Fruit fly (Drosophila melanogaster) whole organism, embryonic: Measurements from ENCODE around the gene CG4020.
A peak's percentile ranks its signal among the peaks of the same experiment; 100 is the strongest.

Experiments
- Abd-B ChIP-seq: fragments of 200-800 bp; sonication (Bioruptor generic); optimal IDR thresholded peaks from 2 replicates; lab custom pipeline; 2018; ENCODE audit warnings: missing biosample characterization, mild to moderate bottlenecking, missing genetic modification characterization, moderate library complexity
- Blimp-1 ChIP-seq: fragments of 200-800 bp; sonication (Bioruptor generic); optimal IDR thresholded peaks from 3 replicates; lab custom pipeline; 2018; ENCODE audit warnings: missing biosample characterization, missing genetic modification characterization, mild to moderate bottlenecking, moderate library complexity, missing genetic modification reagents
- CG12659 ChIP-seq: fragments of 200-800 bp; sonication (Bioruptor generic); optimal IDR thresholded peaks from 3 replicates; lab custom pipeline; 2017; ENCODE audit warnings: mild to moderate bottlenecking, missing biosample characterization, missing genetic modification reagents, missing genetic modification characterization
- CG13624 ChIP-seq: fragments of 200-800 bp; sonication (Bioruptor generic); optimal IDR thresholded peaks from 2 replicates; lab custom pipeline; 2016; ENCODE audit warnings: missing biosample characterization, missing genetic modification characterization
- CG14667 ChIP-seq: fragments of 200-800 bp; sonication (Bioruptor generic); IDR thresholded peaks from 2 replicates; pipeline ENCODE4 v1.3.6; 2022; ENCODE audit warnings: missing biosample characterization, missing genetic modification characterization
- CG15011 ChIP-seq: fragments of 200-800 bp; sonication (Bioruptor generic); optimal IDR thresholded peaks from 3 replicates; lab custom pipeline; 2018; ENCODE audit warnings: missing biosample characterization, mild to moderate bottlenecking, missing genetic modification characterization
- CG16813 ChIP-seq: fragments of 200-800 bp; sonication (Bioruptor generic); IDR thresholded peaks from 3 replicates; pipeline ENCODE4 v1.3.6; 2022; ENCODE audit warnings: missing biosample characterization, missing genetic modification characterization; ENCODE audit not compliant: partially characterized antibody
- CG17186 ChIP-seq: fragments of 200-800 bp; sonication (Bioruptor generic); optimal IDR thresholded peaks from 3 replicates; lab custom pipeline; 2017; ENCODE audit warnings: missing biosample characterization, missing genetic modification reagents, missing genetic modification characterization
- CG17829 ChIP-seq: fragments of 200-800 bp; optimal IDR thresholded peaks from 2 replicates; lab custom pipeline; 2019; ENCODE audit warnings: missing biosample characterization, mild to moderate bottlenecking, missing genetic modification characterization, moderate library complexity
- CG18011 ChIP-seq: fragments of 200-800 bp; sonication (Bioruptor generic); optimal IDR thresholded peaks from 2 replicates; lab custom pipeline; 2017; ENCODE audit warnings: missing biosample characterization, missing genetic modification characterization, mild to moderate bottlenecking, moderate library complexity, missing genotype
- CG18476 ChIP-seq: fragments of 200-800 bp; sonication (Bioruptor generic); optimal IDR thresholded peaks from 2 replicates; lab custom pipeline; 2016; ENCODE audit warnings: missing biosample characterization, mild to moderate bottlenecking, missing genetic modification characterization
- CG30403 ChIP-seq: fragments of 200-800 bp; sonication (Bioruptor generic); optimal IDR thresholded peaks from 3 replicates; lab custom pipeline; 2016; ENCODE audit warnings: missing biosample characterization, missing genetic modification characterization
- CG3163 ChIP-seq: fragments of 200-800 bp; sonication (Bioruptor generic); optimal IDR thresholded peaks from 3 replicates; lab custom pipeline; 2016; ENCODE audit warnings: missing biosample characterization, missing genetic modification characterization
- CG4328 ChIP-seq: fragments of 200-800 bp; sonication (Bioruptor generic); optimal IDR thresholded peaks from 3 replicates; lab custom pipeline; 2017; ENCODE audit warnings: missing biosample characterization, missing genetic modification reagents, missing genetic modification characterization
- CG7556 ChIP-seq: fragments of 200-800 bp; sonication (Bioruptor generic); optimal IDR thresholded peaks from 2 replicates; lab custom pipeline; 2017; ENCODE audit warnings: missing biosample characterization, mild to moderate bottlenecking, missing genetic modification characterization
- Chrac-16 ChIP-seq: fragments of 200-800 bp; sonication (Bioruptor generic); optimal IDR thresholded peaks from 3 replicates; lab custom pipeline; 2016; ENCODE audit warnings: missing biosample characterization, missing genetic modification characterization
- CrebB ChIP-seq: fragments of 200-800 bp; sonication (Bioruptor generic); optimal IDR thresholded peaks from 3 replicates; lab custom pipeline; 2018; ENCODE audit warnings: missing biosample characterization, mild to moderate bottlenecking, missing genetic modification characterization
- Dad ChIP-seq: fragments of 200-800 bp; sonication (Bioruptor generic); optimal IDR thresholded peaks from 3 replicates; lab custom pipeline; 2016; ENCODE audit warnings: missing biosample characterization, missing genetic modification characterization
- Dll ChIP-seq: fragments of 200-800 bp; sonication (Bioruptor generic); IDR thresholded peaks from 4 replicates; pipeline ENCODE4 v1.3.6; 2022; ENCODE audit warnings: missing biosample characterization, missing genetic modification characterization; ENCODE audit not compliant: partially characterized antibody
- Dref ChIP-seq: fragments of 200-800 bp; sonication (Bioruptor generic); IDR thresholded peaks from 2 replicates; pipeline ENCODE4 v1.3.6; 2022; ENCODE audit warnings: missing biosample characterization, missing genetic modification characterization
- Fer3 ChIP-seq: fragments of 200-800 bp; sonication (Bioruptor generic); optimal IDR thresholded peaks from 2 replicates; lab custom pipeline; 2018; ENCODE audit warnings: missing biosample characterization, mild to moderate bottlenecking, missing genetic modification characterization, moderate library complexity
- H15 ChIP-seq: fragments of 200-800 bp; sonication (Bioruptor generic); IDR thresholded peaks from 3 replicates; pipeline ENCODE4 v1.3.6; 2022; ENCODE audit warnings: missing biosample characterization, missing genetic modification characterization
- HLH54F ChIP-seq: fragments of 200-800 bp; sonication (Bioruptor generic); optimal IDR thresholded peaks from 3 replicates; lab custom pipeline; 2016; ENCODE audit warnings: missing biosample characterization, missing genetic modification characterization
- HLHmδ ChIP-seq: fragments of 200-800 bp; sonication (Bioruptor generic); optimal IDR thresholded peaks from 2 replicates; lab custom pipeline; 2018; ENCODE audit warnings: missing biosample characterization, mild to moderate bottlenecking, missing genetic modification characterization, moderate library complexity
- MESR4 ChIP-seq: fragments of 200-800 bp; sonication (Bioruptor generic); optimal IDR thresholded peaks from 2 replicates; lab custom pipeline; 2018; ENCODE audit warnings: missing biosample characterization, mild to moderate bottlenecking, missing genetic modification characterization, moderate library complexity
- Mad ChIP-seq: fragments of 200-800 bp; sonication (Bioruptor generic); optimal IDR thresholded peaks from 2 replicates; lab custom pipeline; 2016; ENCODE audit warnings: missing biosample characterization, missing genetic modification characterization
- Scr ChIP-seq: fragments of 200-800 bp; sonication (Bioruptor generic); IDR thresholded peaks from 2 replicates; pipeline ENCODE4 v1.3.6; 2022; ENCODE audit warnings: missing biosample characterization, missing genetic modification characterization; ENCODE audit not compliant: partially characterized antibody
- amos ChIP-seq: fragments of 200-800 bp; sonication (Bioruptor generic); IDR thresholded peaks from 2 replicates; pipeline ENCODE4 v1.3.6; 2022; ENCODE audit warnings: missing biosample characterization, missing genetic modification characterization; ENCODE audit not compliant: partially characterized antibody
- ato ChIP-seq: fragments of 200-800 bp; sonication (Bioruptor generic); IDR thresholded peaks from 2 replicates; pipeline ENCODE4 v1.3.6; 2022; ENCODE audit warnings: missing biosample characterization, missing genetic modification characterization; ENCODE audit not compliant: partially characterized antibody
- bab2 ChIP-seq: fragments of 200-800 bp; sonication (Bioruptor generic); optimal IDR thresholded peaks from 2 replicates; lab custom pipeline; 2016; ENCODE audit warnings: missing biosample characterization, missing genetic modification characterization
- croc ChIP-seq: fragments of 200-800 bp; sonication (Bioruptor generic); conservative IDR thresholded peaks from 3 replicates; pipeline ENCODE4 v1.3.6; 2022; ENCODE audit warnings: missing biosample characterization, missing genetic modification characterization
- crol ChIP-seq: fragments of 200-800 bp; sonication (Bioruptor generic); IDR thresholded peaks from 2 replicates; pipeline ENCODE4 v1.3.6; 2022; ENCODE audit warnings: missing biosample characterization, missing genetic modification characterization
- dm ChIP-seq: fragments of 200-800 bp; sonication (Bioruptor generic); optimal IDR thresholded peaks from 3 replicates; lab custom pipeline; 2016; ENCODE audit warnings: missing biosample characterization, missing genetic modification characterization
- dmrt11E ChIP-seq: fragments of 200-800 bp; sonication (Bioruptor generic); optimal IDR thresholded peaks from 3 replicates; lab custom pipeline; 2018; ENCODE audit warnings: missing biosample characterization, mild to moderate bottlenecking, missing genetic modification characterization, moderate library complexity
- dysf ChIP-seq: fragments of 200-800 bp; sonication (Bioruptor generic); IDR thresholded peaks from 3 replicates; pipeline ENCODE4 v1.3.6; 2022; ENCODE audit warnings: missing biosample characterization, missing genetic modification characterization
- gfzf ChIP-seq: fragments of 200-800 bp; sonication (Bioruptor generic); optimal IDR thresholded peaks from 2 replicates; lab custom pipeline; 2016; ENCODE audit warnings: missing biosample characterization, mild to moderate bottlenecking, missing genetic modification characterization, moderate library complexity
- jumu ChIP-seq: fragments of 200-800 bp; sonication (Bioruptor generic); optimal IDR thresholded peaks from 3 replicates; lab custom pipeline; 2016; ENCODE audit warnings: missing biosample characterization, missing genetic modification characterization
- knrl ChIP-seq: fragments of 200-800 bp; sonication (Bioruptor generic); IDR thresholded peaks from 3 replicates; pipeline ENCODE4 v1.3.6; 2022; ENCODE audit warnings: missing biosample characterization, missing genetic modification characterization; ENCODE audit not compliant: partially characterized antibody
- lab ChIP-seq: fragments of 200-800 bp; sonication (Bioruptor generic); optimal IDR thresholded peaks from 3 replicates; lab custom pipeline; 2017; ENCODE audit warnings: missing biosample characterization, missing genetic modification characterization, mild to moderate bottlenecking, moderate library complexity, missing genetic modification reagents
- nerfin-2 ChIP-seq: fragments of 200-800 bp; sonication (Bioruptor generic); IDR thresholded peaks from 2 replicates; pipeline ENCODE4 v1.3.6; 2022; ENCODE audit warnings: missing biosample characterization, missing genetic modification characterization; ENCODE audit not compliant: partially characterized antibody
- pb ChIP-seq: fragments of 200-800 bp; sonication (Bioruptor generic); optimal IDR thresholded peaks from 3 replicates; lab custom pipeline; 2016; ENCODE audit warnings: missing biosample characterization, missing genetic modification characterization
- seq ChIP-seq: fragments of 200-800 bp; sonication (Bioruptor generic); IDR thresholded peaks from 2 replicates; pipeline ENCODE4 v1.3.6; 2022; ENCODE audit warnings: missing biosample characterization, missing genetic modification characterization
- sna ChIP-seq: fragments of 200-800 bp; sonication (Bioruptor generic); IDR thresholded peaks from 2 replicates; pipeline ENCODE4 v1.3.6; 2022; ENCODE audit warnings: missing biosample characterization, missing genetic modification characterization; ENCODE audit not compliant: partially characterized antibody
- sug ChIP-seq: fragments of 200-800 bp; optimal IDR thresholded peaks from 2 replicates; lab custom pipeline; 2019; ENCODE audit warnings: missing biosample characterization, mild to moderate bottlenecking, missing genetic modification characterization, moderate library complexity
- twi ChIP-seq: fragments of 200-800 bp; optimal IDR thresholded peaks from 2 replicates; lab custom pipeline; 2019; ENCODE audit warnings: missing biosample characterization, mild to moderate bottlenecking, missing genetic modification characterization, moderate library complexity
- unc-4 ChIP-seq: fragments of 200-800 bp; sonication (Bioruptor generic); IDR thresholded peaks from 2 replicates; pipeline ENCODE4 v1.3.6; 2022; ENCODE audit warnings: missing biosample characterization, missing genetic modification characterization; ENCODE audit not compliant: partially characterized antibody
- wdn ChIP-seq: fragments of 200-800 bp; sonication (Bioruptor generic); IDR thresholded peaks from 2 replicates; pipeline ENCODE4 v1.3.6; 2022; ENCODE audit warnings: missing biosample characterization, missing genetic modification characterization
- zf30C ChIP-seq: fragments of 200-800 bp; sonication (Bioruptor generic); optimal IDR thresholded peaks from 3 replicates; lab custom pipeline; 2018; ENCODE audit warnings: missing biosample characterization, mild to moderate bottlenecking, missing genetic modification characterization
- zfh1 ChIP-seq: fragments of 200-800 bp; sonication (Bioruptor generic); IDR thresholded peaks from 3 replicates; pipeline ENCODE4 v1.3.6; 2022; ENCODE audit warnings: missing biosample characterization, missing genetic modification characterization

CG4020 gene

dm6 chrX:5879543-5879943 is 26.0 kb upstream of the CG4020 start, which contains the start of the genes Usp30 and CG16721 (continued):
- peak; percentile 7 for TF ChIP-seq Mad
- no peak for TF ChIP-seq HLHmδ (GFP tag; lab: Kevin White, UChicago)
- TF ChIP-seq knrl (GFP tag; lab: Robert Waterston, UW) = peak; percentile 67
- peak; percentile 21 for TF ChIP-seq Chrac-16 (GFP tag; lab: Kevin White, UChicago)
- no peak for TF ChIP-seq CG14667 (GFP tag; lab: Robert Waterston, UW)
- peak; percentile 13 for TF ChIP-seq CG4328 (GFP tag; lab: Kevin White, UChicago)
- TF ChIP-seq bab2 = peak; percentile 50
- TF ChIP-seq sna (GFP tag; lab: Robert Waterston, UW) = peak; percentile 84
- peak; percentile 41 for TF ChIP-seq CrebB (tag; lab: Kevin White, UChicago)
- peak; percentile 35 for TF ChIP-seq CG3163 (GFP tag; lab: Kevin White, UChicago)
- peak; percentile 83 for TF ChIP-seq Dll (GFP tag; lab: Robert Waterston, UW)
- TF ChIP-seq dmrt11E = peak; percentile 10
- no peak for TF ChIP-seq H15
- peak; percentile 62 for TF ChIP-seq CG12659 (GFP tag; lab: Kevin White, UChicago)
- TF ChIP-seq dysf (GFP tag; lab: Robert Waterston, UW) = 0 out of 3 replicates have a peak, but pooled peaks have one; percentile 20
- peak; percentile 29 for TF ChIP-seq CG7556 (GFP tag; lab: Kevin White, UChicago)
- peak; percentile 79 for TF ChIP-seq unc-4 (GFP tag; lab: Robert Waterston, UW)
- peak; percentile 29 for TF ChIP-seq CG18011 (GFP tag; lab: Kevin White, UChicago)
- peak; percentile 81 for TF ChIP-seq CG17186 (GFP tag; lab: Kevin White, UChicago)
- peak; percentile 67 for TF ChIP-seq amos (GFP tag; lab: Robert Waterston, UW)
- TF ChIP-seq CG18476 (GFP tag; lab: Kevin White, UChicago) = peak; percentile 58
- TF ChIP-seq Fer3 (tag; lab: Kevin White, UChicago) = peak; percentile 28
- TF ChIP-seq dm (GFP tag; lab: Kevin White, UChicago) = peak; percentile 54
- peak; percentile 60 for TF ChIP-seq ato (GFP tag; lab: Robert Waterston, UW)
- no peak for TF ChIP-seq CG15011
- peak; percentile 48 for TF ChIP-seq Dad
- peak; percentile 34 for TF ChIP-seq gfzf (GFP tag; lab: Kevin White, UChicago)
- TF ChIP-seq CG17829 (tag; lab: Kevin White, UChicago) = peak; percentile 18
- peak; percentile 67 for TF ChIP-seq HLH54F (GFP tag; lab: Kevin White, UChicago)
- no peak for TF ChIP-seq zf30C (GFP tag; lab: Kevin White, UChicago)
- peak; percentile 72 for TF ChIP-seq Scr (GFP tag; lab: Robert Waterston, UW)
- TF ChIP-seq CG13624 (GFP tag; lab: Kevin White, UChicago) = peak; percentile 28
- peak; percentile 64 for TF ChIP-seq Dref (GFP tag; lab: Robert Waterston, UW)
- no peak for TF ChIP-seq Blimp-1 (GFP tag; lab: Kevin White, UChicago)
- peak; percentile 43 for TF ChIP-seq sug
- TF ChIP-seq CG30403 = peak; percentile 51
- no peak for TF ChIP-seq twi (tag; lab: Kevin White, UChicago)
- no peak for TF ChIP-seq seq (GFP tag; lab: Robert Waterston, UW)
- no peak for TF ChIP-seq lab (GFP tag; lab: Kevin White, UChicago)
- TF ChIP-seq jumu (GFP tag; lab: Kevin White, UChicago) = peak; percentile 31
- no peak for TF ChIP-seq croc
- peak; percentile 37 for TF ChIP-seq pb (GFP tag; lab: Kevin White, UChicago)
- peak; percentile 75 for TF ChIP-seq CG16813 (GFP tag; lab: Robert Waterston, UW)
- TF ChIP-seq crol (GFP tag; lab: Robert Waterston, UW) = no peak
- TF ChIP-seq zfh1 (GFP tag; lab: Robert Waterston, UW) = peak; percentile 28; the same call in 1 of the 3 replicates
- peak; percentile 9 for TF ChIP-seq Abd-B (GFP tag; lab: Kevin White, UChicago)
- TF ChIP-seq MESR4 = peak; percentile 75
- peak; percentile 71 for TF ChIP-seq nerfin-2 (GFP tag; lab: Robert Waterston, UW)
- TF ChIP-seq wdn (GFP tag; lab: Robert Waterston, UW) = no peak
